Fruit fly (Drosophila melanogaster): ENCODE data around the gene nAChRbeta3.

dm6 chr2L:594635-595384 lies 49.9 kb downstream of the nAChRbeta3 start, which contains the start of gene Gsc:
- TF ChIP-seq CG8301 (tag; optimal IDR thresholded peaks at IDR 0.05) (no peak), CG14655 (GFP tag; optimal IDR thresholded peaks at IDR 0.05) (no peak), CG10348 (GFP tag; IDR thresholded peaks at IDR 0.05) (no peak), Ets98B (GFP tag; IDR thresholded peaks at IDR 0.05) (no peak), gl (tag; optimal IDR thresholded peaks at IDR 0.05) (no peak), EcR (GFP tag; optimal IDR thresholded peaks at IDR 0.05) (no peak), CG13204 (GFP tag; optimal IDR thresholded peaks at IDR 0.05) (no peak), CG17806 (tag; optimal IDR thresholded peaks at IDR 0.05) (no peak), Snoo (tag; optimal IDR thresholded peaks at IDR 0.05) (no peak), CG4496 (GFP tag; IDR thresholded peaks at IDR 0.05) (0 out of 3 replicates have a peak, but pooled peaks have one; percentile 40), CG9948 (tag; optimal IDR thresholded peaks at IDR 0.05) (no peak), Pif1B (GFP tag; optimal IDR thresholded peaks at IDR 0.05) (no peak), fd96Ca (GFP tag; IDR thresholded peaks at IDR 0.05) (no peak)

Measured in whole organism, pupa.